Worm (Caenorhabditis elegans): ENCODE results near the gene K10D2.5.

DNA sequence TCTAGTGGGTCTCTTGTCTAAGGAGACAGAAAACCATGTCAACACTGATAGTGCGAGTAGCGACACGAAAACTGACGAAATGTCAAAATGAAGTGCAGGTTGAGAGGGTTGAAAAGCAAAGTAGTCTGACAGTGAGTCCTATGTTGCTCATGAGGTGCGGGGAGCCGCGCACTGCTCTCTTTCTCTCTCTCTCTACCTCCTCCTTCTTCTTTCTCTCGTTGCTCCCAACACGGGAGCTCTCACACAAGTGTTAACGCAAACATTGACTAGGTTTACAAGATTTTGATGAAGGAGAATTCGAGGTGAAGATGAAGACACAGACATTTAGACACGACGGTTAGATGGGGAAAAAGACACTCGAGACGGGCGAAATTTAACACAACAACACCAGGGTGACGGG lies 43.3 kb upstream of the K10D2.5 start:
- TF ChIP-seq W03F9.2 (tag; optimal IDR thresholded peaks at IDR 0.05), result no peak
- no peak for TF ChIP-seq him-1 (tag; optimal IDR thresholded peaks at IDR 0.05)
- no peak for TF ChIP-seq dao-5 (tag; optimal IDR thresholded peaks at IDR 0.05)
